Fruit fly (Drosophila melanogaster) whole organism, prepupa: Measurements from ENCODE around the gene CG15717.
A peak's percentile ranks its signal among the peaks of the same experiment; 100 is the strongest.

Experiments
- Blimp-1 ChIP-seq: fragments of 200-800 bp; sonication (Bioruptor generic); optimal IDR thresholded peaks from 3 replicates; lab custom pipeline; 2017; ENCODE audit warnings: missing biosample characterization, missing genetic modification characterization, mild to moderate bottlenecking, moderate library complexity, missing genetic modification reagents
- CG10669 ChIP-seq: fragments of 200-800 bp; sonication (Bioruptor generic); optimal IDR thresholded peaks from 3 replicates; lab custom pipeline; 2018; ENCODE audit warnings: missing biosample characterization, mild to moderate bottlenecking, missing genetic modification characterization, moderate library complexity
- CG11294 ChIP-seq: fragments of 200-800 bp; sonication (Bioruptor generic); IDR thresholded peaks from 2 replicates; pipeline ENCODE4 v1.3.6; 2022; ENCODE audit warnings: missing biosample characterization, missing genetic modification characterization
- CG11762 ChIP-seq: fragments of 200-800 bp; sonication (Bioruptor generic); optimal IDR thresholded peaks from 3 replicates; lab custom pipeline; 2016; ENCODE audit warnings: missing biosample characterization, missing genetic modification characterization; ENCODE audit not compliant: insufficient read depth
- CG11902 ChIP-seq: fragments of 200-800 bp; sonication (Bioruptor generic); optimal IDR thresholded peaks from 3 replicates; lab custom pipeline; 2016; ENCODE audit warnings: missing biosample characterization, missing genetic modification characterization
- CG1621 ChIP-seq: fragments of 200-800 bp; sonication (Bioruptor generic); optimal IDR thresholded peaks from 3 replicates; lab custom pipeline; 2018; ENCODE audit warnings: missing biosample characterization, mild to moderate bottlenecking, missing genetic modification characterization
- CG16779 ChIP-seq: fragments of 200-800 bp; sonication (Bioruptor generic); optimal IDR thresholded peaks from 3 replicates; lab custom pipeline; 2017; ENCODE audit warnings: missing biosample characterization, mild to moderate bottlenecking, missing genetic modification characterization
- CG3032 ChIP-seq: fragments of 200-800 bp; optimal IDR thresholded peaks from 2 replicates; lab custom pipeline; 2019; ENCODE audit warnings: missing biosample characterization, mild to moderate bottlenecking, missing genetic modification characterization, moderate library complexity
- CG31627 ChIP-seq: fragments of 200-800 bp; sonication (Bioruptor generic); optimal IDR thresholded peaks from 3 replicates; lab custom pipeline; 2016; ENCODE audit warnings: missing biosample characterization, missing genetic modification characterization
- CG3919 ChIP-seq: fragments of 200-800 bp; sonication (Bioruptor generic); optimal IDR thresholded peaks from 3 replicates; lab custom pipeline; 2016; ENCODE audit warnings: missing biosample characterization, missing genetic modification characterization
- CG6163 ChIP-seq: fragments of 200-800 bp; sonication (Bioruptor generic); IDR thresholded peaks from 3 replicates; pipeline ENCODE4 v1.3.6; 2022; ENCODE audit warnings: missing biosample characterization, missing genetic modification characterization
- CG6276 ChIP-seq: fragments of 200-800 bp; sonication (Bioruptor generic); optimal IDR thresholded peaks from 2 replicates; lab custom pipeline; 2017; ENCODE audit warnings: missing biosample characterization, mild to moderate bottlenecking, missing genetic modification characterization
- CG6792 ChIP-seq: fragments of 200-800 bp; sonication (Bioruptor generic); optimal IDR thresholded peaks from 3 replicates; lab custom pipeline; 2016; ENCODE audit warnings: missing biosample characterization, missing genetic modification characterization
- CG6808 ChIP-seq: fragments of 200-800 bp; sonication (Bioruptor generic); optimal IDR thresholded peaks from 3 replicates; lab custom pipeline; 2017; ENCODE audit warnings: missing biosample characterization, missing genetic modification characterization, mild to moderate bottlenecking, moderate library complexity, missing genetic modification reagents
- CG6854 ChIP-seq: fragments of 200-800 bp; sonication (Bioruptor generic); optimal IDR thresholded peaks from 2 replicates; lab custom pipeline; 2017; ENCODE audit warnings: missing biosample characterization, mild to moderate bottlenecking, missing genetic modification characterization
- CG7368 ChIP-seq: fragments of 200-800 bp; sonication (Bioruptor generic); optimal IDR thresholded peaks from 3 replicates; lab custom pipeline; 2016; ENCODE audit warnings: missing biosample characterization, missing genetic modification characterization
- CG8119 ChIP-seq: fragments of 200-800 bp; sonication (Bioruptor generic); IDR thresholded peaks from 3 replicates; pipeline ENCODE4 v1.3.6; 2022; ENCODE audit warnings: missing biosample characterization, missing genetic modification characterization
- CG8319 ChIP-seq: fragments of 200-800 bp; sonication (Bioruptor generic); optimal IDR thresholded peaks from 3 replicates; lab custom pipeline; 2016; ENCODE audit warnings: missing biosample characterization, missing genetic modification characterization
- Eip75B ChIP-seq: fragments of 200-800 bp; sonication (Bioruptor generic); optimal IDR thresholded peaks from 3 replicates; lab custom pipeline; 2016; ENCODE audit warnings: missing biosample characterization, missing genetic modification characterization
- Eip78C ChIP-seq: fragments of 200-800 bp; sonication (Bioruptor generic); peaks from one replicate; lab custom pipeline; 2016; ENCODE audit warnings: missing biosample characterization, missing genetic modification characterization
- Eip93F ChIP-seq: fragments of 200-800 bp; sonication (Bioruptor generic); optimal IDR thresholded peaks from 2 replicates; lab custom pipeline; 2016; ENCODE audit warnings: missing biosample characterization, mild to moderate bottlenecking, missing genetic modification characterization
- Ets21C ChIP-seq: fragments of 200-800 bp; sonication (Bioruptor generic); optimal IDR thresholded peaks from 3 replicates; lab custom pipeline; 2016; ENCODE audit warnings: missing biosample characterization, missing genetic modification characterization
- Hr38 ChIP-seq: sonication (Bioruptor generic); optimal IDR thresholded peaks from 2 replicates; lab custom pipeline; 2016; ENCODE audit warnings: missing biosample characterization, missing genetic modification characterization
- Hr39 ChIP-seq: fragments of 200-800 bp; sonication (Bioruptor generic); optimal IDR thresholded peaks from 2 replicates; lab custom pipeline; 2016; ENCODE audit warnings: missing biosample characterization, missing genetic modification characterization
- Hr4 ChIP-seq: fragments of 200-800 bp; sonication (Bioruptor generic); optimal IDR thresholded peaks from 3 replicates; lab custom pipeline; 2016; ENCODE audit warnings: missing biosample characterization, missing genetic modification characterization
- Lpt ChIP-seq: fragments of 200-800 bp; sonication (Bioruptor generic); optimal IDR thresholded peaks from 3 replicates; lab custom pipeline; 2016; ENCODE audit warnings: missing biosample characterization, missing genetic modification characterization
- OdsH ChIP-seq: fragments of 200-800 bp; sonication (Bioruptor generic); optimal IDR thresholded peaks from 3 replicates; lab custom pipeline; 2016; ENCODE audit warnings: missing biosample characterization, missing genetic modification characterization
- Smox ChIP-seq: fragments of 200-800 bp; sonication (Bioruptor generic); optimal IDR thresholded peaks from 3 replicates; lab custom pipeline; 2016; ENCODE audit warnings: missing biosample characterization, missing genetic modification characterization
- Sox14 ChIP-seq: fragments of 200-800 bp; sonication (Bioruptor generic); optimal IDR thresholded peaks from 3 replicates; lab custom pipeline; 2016; ENCODE audit warnings: missing biosample characterization, missing genetic modification characterization
- Sox15 ChIP-seq: fragments of 200-800 bp; sonication (Bioruptor generic); optimal IDR thresholded peaks from 3 replicates; lab custom pipeline; 2016; ENCODE audit warnings: missing biosample characterization, missing genetic modification characterization
- achi ChIP-seq: fragments of 200-800 bp; sonication (Bioruptor generic); optimal IDR thresholded peaks from 3 replicates; lab custom pipeline; 2016; ENCODE audit warnings: missing biosample characterization, missing genetic modification characterization
- acj6 ChIP-seq: fragments of 200-800 bp; sonication (Bioruptor generic); optimal IDR thresholded peaks from 3 replicates; lab custom pipeline; 2016; ENCODE audit warnings: missing biosample characterization, missing genetic modification characterization
- dac ChIP-seq: fragments of 200-800 bp; sonication (Bioruptor generic); optimal IDR thresholded peaks from 2 replicates; lab custom pipeline; 2017; ENCODE audit warnings: missing biosample characterization, mild to moderate bottlenecking, missing genetic modification characterization
- dsx ChIP-seq: fragments of 200-800 bp; optimal IDR thresholded peaks from 3 replicates; lab custom pipeline; 2019; ENCODE audit warnings: missing biosample characterization, mild to moderate bottlenecking, missing genetic modification characterization, moderate library complexity; ENCODE audit not compliant: poor library complexity, severe bottlenecking
- eg ChIP-seq: fragments of 200-800 bp; sonication (Bioruptor generic); IDR thresholded peaks from 3 replicates; pipeline ENCODE4 v1.3.6; 2022; ENCODE audit warnings: missing biosample characterization, missing genetic modification characterization
- esn ChIP-seq: fragments of 200-800 bp; sonication (Bioruptor generic); optimal IDR thresholded peaks from 2 replicates; lab custom pipeline; 2016; ENCODE audit warnings: missing biosample characterization, mild to moderate bottlenecking, missing genetic modification characterization, moderate library complexity
- fkh ChIP-seq: fragments of 200-800 bp; sonication (Bioruptor generic); optimal IDR thresholded peaks from 3 replicates; lab custom pipeline; 2017; ENCODE audit warnings: missing biosample characterization, mild to moderate bottlenecking, missing genetic modification characterization, moderate library complexity
- net ChIP-seq: fragments of 200-800 bp; sonication (Bioruptor generic); optimal IDR thresholded peaks from 3 replicates; lab custom pipeline; 2016; ENCODE audit warnings: missing biosample characterization, missing genetic modification characterization
- spab ChIP-seq: fragments of 200-800 bp; sonication (Bioruptor generic); optimal IDR thresholded peaks from 2 replicates; lab custom pipeline; 2017; ENCODE audit warnings: missing biosample characterization, mild to moderate bottlenecking, missing genetic modification characterization, missing genetic modification reagents
- ss ChIP-seq, 2 experiments: fragments of 200-800 bp; sonication (Bioruptor generic); optimal IDR thresholded peaks; 2 replicates in 1 of 2; 3 replicates in 1 of 2; lab custom pipeline; 2017 to 2018; ENCODE audit warnings: mild to moderate bottlenecking in 2 of 2, missing biosample characterization in 2 of 2, missing genetic modification characterization in 2 of 2, moderate library complexity in 1 of 2
- svp ChIP-seq: fragments of 200-800 bp; sonication (Bioruptor generic); peaks from one replicate; lab custom pipeline; 2016; ENCODE audit warnings: missing biosample characterization, missing genetic modification characterization

Gene CG15717

DNA sequence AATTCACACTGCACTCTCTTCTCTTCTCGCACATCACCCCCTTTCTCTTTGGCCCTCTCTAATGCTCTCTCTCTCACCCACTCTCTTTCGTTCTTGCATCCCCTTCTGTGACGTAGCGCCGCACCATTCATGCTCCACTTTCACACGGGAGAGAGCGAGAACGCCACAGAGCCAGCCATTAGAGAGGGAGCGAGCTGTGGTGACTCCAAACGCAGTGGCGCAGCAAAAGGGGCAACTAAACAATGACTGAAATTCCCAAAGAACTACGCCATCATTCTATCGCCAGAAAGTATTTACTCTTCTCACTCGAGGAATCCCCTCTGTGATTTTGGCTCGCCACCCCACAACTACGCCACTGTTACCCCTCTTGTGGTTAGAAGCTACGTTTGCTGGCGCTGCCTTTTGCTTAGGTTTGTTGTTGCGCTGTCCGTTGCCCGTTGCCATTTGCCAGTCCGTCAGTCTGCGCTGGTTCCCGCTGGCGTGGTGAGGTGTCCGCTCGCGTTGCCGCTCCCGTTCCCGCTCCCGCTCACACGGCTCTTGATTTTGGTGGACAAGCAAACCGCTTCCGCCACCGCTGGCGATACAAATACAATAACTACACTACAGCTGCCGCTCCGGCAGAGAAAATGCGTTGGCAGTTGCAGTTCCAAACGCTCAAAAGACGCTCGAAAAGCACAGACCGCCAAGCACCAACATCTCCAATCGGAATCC lies 2.5 kb downstream of the CG15717 start (continued):
- peak; percentile 99 for TF ChIP-seq CG31627 (GFP tag; lab: Kevin White, UChicago)
- TF ChIP-seq CG6854 (GFP tag; lab: Kevin White, UChicago) = peak; percentile 97
- TF ChIP-seq Lpt = peak; percentile 99
- peak; percentile 86 for TF ChIP-seq dsx (GFP tag; lab: Kevin White, UChicago)
- peak; percentile 98 for TF ChIP-seq acj6
- peak; percentile 99 for TF ChIP-seq Sox14 (GFP tag; lab: Kevin White, UChicago)
- peak; percentile 97 for TF ChIP-seq achi (GFP tag; lab: Kevin White, UChicago)
- TF ChIP-seq Blimp-1 (GFP tag; lab: Kevin White, UChicago) = peak; percentile 94
- TF ChIP-seq Eip75B = peak; percentile 97
- peak; percentile 98 for TF ChIP-seq CG7368 (GFP tag; lab: Kevin White, UChicago)
- TF ChIP-seq eg = peak; percentile 100
- TF ChIP-seq CG6276 (GFP tag; lab: Kevin White, UChicago) = peak; percentile 99
- peak; percentile 96 for TF ChIP-seq CG16779 (tag; lab: Kevin White, UChicago)
- TF ChIP-seq ss (GFP tag; optimal IDR thresholded peaks at IDR 0.05; lab: Kevin White, UChicago) = peak; percentile 80 to 88
- TF ChIP-seq CG6792 = peak; percentile 98
- TF ChIP-seq CG3919 = peak; percentile 99
- TF ChIP-seq CG8119 (GFP tag; lab: Robert Waterston, UW) = peak; percentile 99
- TF ChIP-seq Sox15 (GFP tag; lab: Kevin White, UChicago) = peak; percentile 96
- peak; percentile 98 for TF ChIP-seq Smox (GFP tag; lab: Kevin White, UChicago)
- TF ChIP-seq esn (GFP tag; lab: Kevin White, UChicago) = peak; percentile 99
- peak; percentile 97 for TF ChIP-seq CG8319 (GFP tag; lab: Kevin White, UChicago)
- TF ChIP-seq Hr39 (GFP tag; lab: Kevin White, UChicago) = peak; percentile 99
- TF ChIP-seq Hr4 (GFP tag; lab: Kevin White, UChicago) = peak; percentile 99
- peak; percentile 99 for TF ChIP-seq OdsH
- TF ChIP-seq CG10669 (GFP tag; lab: Kevin White, UChicago) = peak; percentile 90
- TF ChIP-seq fkh = peak; percentile 97
- peak; percentile 99 for TF ChIP-seq CG6163 (GFP tag; lab: Robert Waterston, UW)
- peak; percentile 93 for TF ChIP-seq CG1621 (tag; lab: Kevin White, UChicago)
- peak; percentile 96 for TF ChIP-seq CG11762
- TF ChIP-seq Eip78C = peak; percentile 99
- TF ChIP-seq CG3032 (tag; lab: Kevin White, UChicago) = peak; percentile 88
- TF ChIP-seq dac (GFP tag; lab: Kevin White, UChicago) = peak; percentile 99
- TF ChIP-seq svp (GFP tag; lab: Kevin White, UChicago) = peak; percentile 99
- TF ChIP-seq CG11294 (GFP tag; lab: Robert Waterston, UW) = peak; percentile 99
- TF ChIP-seq Ets21C (GFP tag; lab: Kevin White, UChicago) = peak; percentile 98
- TF ChIP-seq net = peak; percentile 98
- TF ChIP-seq Eip93F = peak; percentile 95
- TF ChIP-seq, all 60 proteins: peak for 60

DNA sequence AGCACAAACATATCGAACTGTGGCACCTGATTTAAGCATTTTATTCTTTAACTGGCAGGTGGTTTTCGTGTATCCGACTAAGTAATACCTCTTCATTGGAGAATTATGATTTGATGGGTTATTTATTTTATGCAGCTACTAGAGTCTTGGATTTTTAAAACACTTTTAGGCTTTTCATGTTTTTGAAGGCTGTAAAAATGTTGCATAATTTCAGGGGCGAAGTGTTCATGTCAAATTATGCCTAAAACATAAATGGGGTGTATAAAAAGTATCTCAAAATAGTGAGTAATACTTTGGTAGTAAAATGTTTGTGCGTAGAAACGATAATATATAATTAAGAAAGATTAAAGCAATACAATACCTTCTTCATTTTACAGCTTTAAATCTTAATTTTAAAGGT lies 6.1 kb downstream of the CG15717 start:
- no peak for TF ChIP-seq esn (GFP tag; lab: Kevin White, UChicago)
- no peak for TF ChIP-seq Hr38 (GFP tag; lab: Kevin White, UChicago)
- TF ChIP-seq CG8119 (GFP tag; lab: Robert Waterston, UW) = no peak
- TF ChIP-seq CG6276 (GFP tag; lab: Kevin White, UChicago) = no peak
- no peak for TF ChIP-seq Smox (GFP tag; lab: Kevin White, UChicago)
- TF ChIP-seq CG6808 (GFP tag; lab: Kevin White, UChicago) = no peak
- TF ChIP-seq spab (GFP tag; lab: Kevin White, UChicago) = no peak
- no peak for TF ChIP-seq OdsH
- no peak for TF ChIP-seq CG11902 (GFP tag; lab: Kevin White, UChicago)
